Worm (Caenorhabditis elegans) whole organism, L1 larva: Measurements from ENCODE around the gene decr-1.2.

Source experiments
- ama-1 ChIP-seq: fragments of 150-350 bp; optimal IDR thresholded peaks from 2 replicates; lab custom pipeline; 2014
- ceh-82 ChIP-seq, 3 experiments: fragments of 150-350 bp in 1 of 3; sonication (generic microtip) in 2 of 3; optimal IDR thresholded peaks; 2 replicates each; lab custom pipeline; 2014 to 2017; ENCODE audit warnings: missing biosample characterization in 3 of 3, missing genetic modification characterization in 3 of 3
- dpl-1 ChIP-seq, 3 experiments: fragments of 150-350 bp in 2 of 3; sonication (generic microtip) in 1 of 3; optimal IDR thresholded peaks; 2 replicates each; lab custom pipeline; 2014 to 2017; ENCODE audit warnings: missing biosample characterization in 3 of 3, missing genetic modification characterization in 3 of 3, missing genetic modification reagents in 3 of 3
- elt-3 ChIP-seq, 6 experiments: fragments of 150-350 bp in 1 of 6; sonication (generic microtip); optimal IDR thresholded peaks; 2 replicates each; lab custom pipeline; 2017 to 2018; ENCODE audit warnings: missing biosample characterization in 6 of 6, missing genetic modification characterization in 6 of 6, inconsistent platforms in 1 of 6
- hlh-17 ChIP-seq: fragments of 200-800 bp; sonication (Bioruptor generic); optimal IDR thresholded peaks from 2 replicates; lab custom pipeline; 2018; ENCODE audit warnings: missing genetic modification characterization, mild to moderate bottlenecking, missing compliant biosample characterization, moderate library complexity, borderline replicate concordance
- jun-1 ChIP-seq: fragments of 150-350 bp; optimal IDR thresholded peaks from 2 replicates; lab custom pipeline; 2014; ENCODE audit warnings: missing biosample characterization, missing genetic modification reagents, missing genetic modification characterization
- lin-14 ChIP-seq: fragments of 200-800 bp; sonication (Bioruptor generic); optimal IDR thresholded peaks from 2 replicates; lab custom pipeline; 2018; ENCODE audit warnings: mild to moderate bottlenecking, missing genetic modification characterization, moderate library complexity, missing compliant biosample characterization
- lin-39 ChIP-seq: fragments of 150-350 bp; optimal IDR thresholded peaks from 2 replicates; lab custom pipeline; 2014; ENCODE audit warnings: missing biosample characterization, missing genetic modification reagents, missing genetic modification characterization
- lsy-2 ChIP-seq, 2 experiments: fragments of 150-350 bp; optimal IDR thresholded peaks; 2 replicates each; lab custom pipeline; 2014; ENCODE audit warnings: missing biosample characterization in 2 of 2, missing genetic modification characterization in 2 of 2
- nhr-71 ChIP-seq: sonication (generic microtip); optimal IDR thresholded peaks from 2 replicates; lab custom pipeline; 2016; ENCODE audit warnings: mild to moderate bottlenecking, missing genetic modification characterization, moderate library complexity, missing compliant biosample characterization
- nhr-77 ChIP-seq: fragments of 150-350 bp; optimal IDR thresholded peaks from 2 replicates; lab custom pipeline; 2014; ENCODE audit warnings: missing biosample characterization, missing genetic modification characterization
- xbp-1 ChIP-seq: sonication (generic microtip); optimal IDR thresholded peaks from 2 replicates; lab custom pipeline; 2016; ENCODE audit warnings: missing genetic modification characterization, missing compliant biosample characterization
- ztf-11 ChIP-seq, 2 experiments: sonication (generic microtip); optimal IDR thresholded peaks; 2 replicates each; lab custom pipeline; 2016 to 2017; ENCODE audit warnings: missing genetic modification characterization in 2 of 2, missing biosample characterization in 1 of 2, missing compliant biosample characterization in 1 of 2

DNA sequence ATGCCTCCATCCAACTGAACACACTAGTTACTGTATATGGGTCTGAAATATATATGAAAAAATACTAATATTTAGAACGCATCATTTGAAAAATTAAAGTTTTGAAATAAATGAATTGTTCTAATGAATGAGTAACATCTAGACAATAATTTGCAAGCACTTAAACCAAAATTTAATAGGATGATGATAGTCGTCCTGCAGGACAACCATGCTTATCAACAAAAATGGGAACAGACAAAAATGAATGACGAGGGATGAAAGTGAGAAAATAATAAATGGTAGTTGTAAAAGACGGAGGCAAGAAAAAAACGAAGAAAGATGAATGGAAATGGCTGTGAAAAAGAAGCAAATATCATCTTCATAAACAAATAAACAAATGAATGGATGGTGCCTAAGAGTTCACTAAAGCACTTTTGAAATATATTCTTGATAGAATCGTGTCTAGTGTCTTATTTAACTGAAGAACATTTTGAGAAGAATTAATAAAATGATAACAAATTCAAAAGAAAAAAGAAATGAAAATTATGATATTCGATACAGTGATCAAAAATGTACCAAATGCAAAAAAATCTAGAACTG is 14.1 kb upstream of the decr-1.2 start, which contains the start of gene gldi-7:
- TF ChIP-seq ztf-11 (tag; optimal IDR thresholded peaks at IDR 0.05; lab: Kevin White, UChicago): no peak
- no peak for TF ChIP-seq lsy-2 (tag; optimal IDR thresholded peaks at IDR 0.05; lab: Kevin White, UChicago)
- TF ChIP-seq ceh-82 (tag; optimal IDR thresholded peaks at IDR 0.05; lab: Kevin White, UChicago): no peak
- no peak for TF ChIP-seq lin-39
- TF ChIP-seq dpl-1 (GFP tag; optimal IDR thresholded peaks at IDR 0.05; lab: Kevin White, UChicago): no peak
- no peak for TF ChIP-seq xbp-1 (tag; lab: Kevin White, UChicago)
- no peak for TF ChIP-seq ama-1 (lab: Kevin White, UChicago)
- TF ChIP-seq jun-1 (tag; lab: Kevin White, UChicago): no peak
- no peak for TF ChIP-seq elt-3 (tag; optimal IDR thresholded peaks at IDR 0.05; lab: Kevin White, UChicago)
- TF ChIP-seq nhr-77 (tag; lab: Kevin White, UChicago): no peak
- TF ChIP-seq nhr-71 (tag; lab: Kevin White, UChicago): no peak
- no peak for TF ChIP-seq lin-14 (GFP tag; lab: Kevin White, UChicago)
- no peak for TF ChIP-seq hlh-17
